Fruit fly (Drosophila melanogaster): ENCODE results near the gene CG9459.

The CG9459 gene

dm6 chr3R:9783240-9783917, 34.8 kb downstream of the CG9459 start (continued):
- TF ChIP-seq CG10979 (tag; optimal IDR thresholded peaks at IDR 0.05) (no peak), B-H2 (GFP tag; optimal IDR thresholded peaks at IDR 0.05) (no peak), lmd (GFP tag; IDR thresholded peaks at IDR 0.05) (no peak), CG7839 (tag; optimal IDR thresholded peaks at IDR 0.05) (peak; percentile 41), unc-4 (GFP tag; IDR thresholded peaks at IDR 0.05; ENCODE audit: partially characterized antibody) (no peak), Fer1 (GFP tag; optimal IDR thresholded peaks at IDR 0.05) (peak; percentile 2), Ptx1 (GFP tag; IDR thresholded peaks at IDR 0.05) (peak; percentile 16; the same call in 1 of the 2 replicates), CG3163 (GFP tag; optimal IDR thresholded peaks at IDR 0.05) (no peak), Side (GFP tag; optimal IDR thresholded peaks at IDR 0.05) (no peak), Dek (tag; optimal IDR thresholded peaks at IDR 0.05) (peak; percentile 9), HLH54F (GFP tag; optimal IDR thresholded peaks at IDR 0.05) (no peak), CG4617 (GFP tag; optimal IDR thresholded peaks at IDR 0.05; ENCODE audit: borderline replicate concordance) (no peak), CG6765 (GFP tag; optimal IDR thresholded peaks at IDR 0.05) (no peak), Six4 (GFP tag; optimal IDR thresholded peaks at IDR 0.05) (no peak), ato (GFP tag; IDR thresholded peaks at IDR 0.05; ENCODE audit: partially characterized antibody) (no peak), CG12391 (tag; optimal IDR thresholded peaks at IDR 0.05) (peak; percentile 16), CG10147 (GFP tag; optimal IDR thresholded peaks at IDR 0.05) (no peak), CG12071 (GFP tag; optimal IDR thresholded peaks at IDR 0.05) (no peak), sug (tag; optimal IDR thresholded peaks at IDR 0.05) (no peak), toy (GFP tag; IDR thresholded peaks at IDR 0.05) (no peak), Pdp1 (GFP tag; optimal IDR thresholded peaks at IDR 0.05) (peak in 1 of 2 experiments; percentile 95), ewg (GFP tag; optimal IDR thresholded peaks at IDR 0.05) (no peak), CG11398 (GFP tag; optimal IDR thresholded peaks at IDR 0.05) (no peak), Nf-YA (GFP tag; IDR thresholded peaks at IDR 0.05) (no peak), Xbp1 (GFP tag; optimal IDR thresholded peaks at IDR 0.05) (peak; percentile 6), Sox102F (GFP tag; optimal IDR thresholded peaks at IDR 0.05) (peak; percentile 25), bigmax (GFP tag; optimal IDR thresholded peaks at IDR 0.05) (peak; percentile 66), dmrt99B (tag; optimal IDR thresholded peaks at IDR 0.05) (peak; percentile 34), Vsx1 (GFP tag; optimal IDR thresholded peaks at IDR 0.05) (no peak), CG2199 (GFP tag; IDR thresholded peaks at IDR 0.05) (no peak), ATbp (GFP tag; optimal IDR thresholded peaks at IDR 0.05) (peak; percentile 29), her (GFP tag; optimal IDR thresholded peaks at IDR 0.05) (no peak), CG13424 (tag; optimal IDR thresholded peaks at IDR 0.05) (no peak), CG8089 (GFP tag; optimal IDR thresholded peaks at IDR 0.05) (no peak), sens-2 (GFP tag; IDR thresholded peaks at IDR 0.05) (no peak), CG3065 (GFP tag; optimal IDR thresholded peaks at IDR 0.05) (no peak), tll (GFP tag; optimal IDR thresholded peaks at IDR 0.05) (no peak), CG17186 (GFP tag; optimal IDR thresholded peaks at IDR 0.05) (no peak), CG9727 (GFP tag; optimal IDR thresholded peaks at IDR 0.05) (no peak), sna (GFP tag; IDR thresholded peaks at IDR 0.05; ENCODE audit: partially characterized antibody) (no peak), gsb-n (tag; optimal IDR thresholded peaks at IDR 0.05) (peak; percentile 14), Spps (tag; optimal IDR thresholded peaks at IDR 0.05) (no peak), CG7556 (GFP tag; optimal IDR thresholded peaks at IDR 0.05) (peak; percentile 45), NfI (GFP tag; optimal IDR thresholded peaks at IDR 0.05) (no peak), CG7372 (GFP tag; IDR thresholded peaks at IDR 0.05) (no peak), CG31441 (GFP tag; IDR thresholded peaks at IDR 0.05) (peak; percentile 39; the same call in 1 of the 2 replicates), Med (GFP tag) (no peak), Abd-B (GFP tag; optimal IDR thresholded peaks at IDR 0.05) (no peak), gcm (GFP tag; optimal IDR thresholded peaks at IDR 0.05) (no peak)

Data from whole organism, embryonic.